Worm (Caenorhabditis elegans) whole organism, L4/young adult: ENCODE measurements around the gene rft-2.

ENCODE experiments used
- W03F9.2 ChIP-seq: fragments of 150-350 bp; optimal IDR thresholded peaks from 2 replicates; lab custom pipeline; 2014; ENCODE audit warnings: missing biosample characterization, missing genetic modification characterization
- dao-5 ChIP-seq: sonication (generic microtip); optimal IDR thresholded peaks from 2 replicates; lab custom pipeline; 2016; ENCODE audit warnings: missing genotype, missing genetic modification characterization, moderate library complexity, missing compliant biosample characterization
- him-1 ChIP-seq: sonication (generic microtip); optimal IDR thresholded peaks from 2 replicates; lab custom pipeline; 2016; ENCODE audit warnings: missing genotype, missing genetic modification reagents, missing genetic modification characterization, missing compliant biosample characterization

DNA sequence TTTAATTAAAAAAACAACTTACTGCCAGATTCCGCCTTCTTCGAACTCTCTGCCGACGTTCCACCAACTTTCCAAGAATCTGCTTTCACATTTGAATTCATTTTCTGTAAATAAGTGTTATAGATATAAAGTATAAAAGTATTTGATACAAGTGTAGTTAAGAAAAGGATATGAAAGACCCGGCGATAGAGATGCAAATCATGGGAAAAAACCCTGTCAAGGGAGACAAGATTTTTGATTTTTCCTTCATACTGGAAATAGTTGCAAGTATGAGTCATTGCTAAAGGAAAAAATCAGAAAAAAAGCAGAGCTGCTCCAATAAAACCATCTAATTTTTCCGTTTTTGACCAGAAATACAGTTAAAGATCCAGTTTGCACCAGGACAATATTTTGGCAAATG lies 54.1 kb downstream of the rft-2 start, which contains the start of gene F13A2.3:
- TF ChIP-seq him-1 (tag; lab: Kevin White, UChicago), result no peak
- no peak for TF ChIP-seq dao-5 (tag; lab: Kevin White, UChicago)
- no peak for TF ChIP-seq W03F9.2 (tag; lab: Kevin White, UChicago)
